Worm (Caenorhabditis elegans) whole organism, L3 larva: ENCODE data around the gene Y37A1A.2.
A peak's percentile ranks its signal among the peaks of the same experiment; 100 is the strongest.

Experiments used
- egl-27 ChIP-seq: sonication (generic microtip); optimal IDR thresholded peaks from 4 replicates; lab custom pipeline; 2017; ENCODE audit warnings: missing biosample characterization, missing genetic modification reagents, missing genetic modification characterization
- elt-1 ChIP-seq: fragments of 150-350 bp; optimal IDR thresholded peaks from 2 replicates; lab custom pipeline; 2014; ENCODE audit warnings: missing biosample characterization, missing genetic modification characterization
- eor-1 ChIP-seq, 2 experiments: fragments of 150-350 bp; optimal IDR thresholded peaks; 2 replicates each; lab custom pipeline; 2014 to 2018; ENCODE audit warnings: missing biosample characterization in 2 of 2, missing genetic modification characterization in 2 of 2
- fkh-10 ChIP-seq: sonication (generic microtip); optimal IDR thresholded peaks from 2 replicates; lab custom pipeline; 2017; ENCODE audit warnings: missing biosample characterization, missing genetic modification reagents, missing genetic modification characterization
- fkh-2 ChIP-seq: fragments of 150-350 bp; optimal IDR thresholded peaks from 2 replicates; lab custom pipeline; 2014; ENCODE audit warnings: missing biosample characterization, missing genetic modification reagents, missing genetic modification characterization
- nhr-25 ChIP-seq: sonication (generic microtip); optimal IDR thresholded peaks from 2 replicates; lab custom pipeline; 2017; ENCODE audit warnings: missing biosample characterization, missing genetic modification characterization
- nhr-28 ChIP-seq: fragments of 150-350 bp; optimal IDR thresholded peaks from 2 replicates; lab custom pipeline; 2014; ENCODE audit warnings: missing biosample characterization, missing genetic modification characterization
- pha-4 ChIP-seq: fragments of 150-350 bp; optimal IDR thresholded peaks from 2 replicates; lab custom pipeline; 2014; ENCODE audit warnings: missing biosample characterization, missing genetic modification reagents, missing genetic modification characterization
- unc-39 ChIP-seq: sonication (generic microtip); optimal IDR thresholded peaks from 4 replicates; lab custom pipeline; 2017; ENCODE audit warnings: missing biosample characterization, missing genetic modification characterization
- ztf-11 ChIP-seq: fragments of 150-350 bp; optimal IDR thresholded peaks from 2 replicates; lab custom pipeline; 2014; ENCODE audit warnings: missing biosample characterization, missing genetic modification characterization
- ztf-4 ChIP-seq: fragments of 150-350 bp; optimal IDR thresholded peaks from 2 replicates; lab custom pipeline; 2014; ENCODE audit warnings: missing biosample characterization, missing genetic modification characterization

DNA sequence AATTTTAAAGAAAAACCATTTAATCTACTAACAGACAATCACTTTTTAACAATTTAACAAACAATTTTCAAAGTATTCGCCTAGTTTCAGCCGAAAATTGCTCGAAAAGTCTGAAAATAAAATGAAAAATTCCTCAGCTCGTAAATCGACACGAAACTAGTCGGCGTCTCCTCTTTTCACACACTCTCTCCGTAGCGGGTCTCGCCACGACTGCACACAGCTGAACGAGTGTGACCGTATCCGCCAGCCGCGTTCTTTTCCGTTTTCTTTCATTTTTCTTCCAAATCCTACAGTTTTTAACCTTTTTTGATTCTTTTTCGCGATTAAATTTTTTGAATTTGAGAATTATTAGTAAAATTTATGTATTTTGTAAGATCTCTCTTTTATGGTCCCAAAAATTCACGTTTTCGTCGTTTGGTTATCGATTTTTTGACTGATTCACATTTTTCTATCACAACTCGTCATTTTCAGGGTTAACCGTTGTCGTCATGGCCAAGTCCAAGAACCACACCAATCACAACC is 31.0 kb downstream of the Y37A1A.2 start, which contains the start of gene rpl-29:
- peak; percentile 44 for TF ChIP-seq fkh-10 (GFP tag; lab: Kevin White, UChicago)
- TF ChIP-seq elt-1 (tag; lab: Kevin White, UChicago) = peak; percentile 12
- TF ChIP-seq ztf-4 (tag; lab: Kevin White, UChicago) = no peak
- TF ChIP-seq ztf-11 (tag; lab: Kevin White, UChicago) = no peak
- no peak for TF ChIP-seq egl-27 (tag; lab: Kevin White, UChicago)
- TF ChIP-seq unc-39 (tag; lab: Kevin White, UChicago) = no peak
- TF ChIP-seq nhr-28 (tag; lab: Kevin White, UChicago) = no peak
- peak; percentile 89 for TF ChIP-seq nhr-25 (tag; lab: Kevin White, UChicago)
- no peak for TF ChIP-seq fkh-2
- TF ChIP-seq pha-4 = peak; percentile 96
- TF ChIP-seq eor-1 (tag; optimal IDR thresholded peaks at IDR 0.05; lab: Kevin White, UChicago) = no peak
